Worm (Caenorhabditis elegans) whole organism, young adult: ENCODE data around the gene C01G5.3.

Experiments used
- B0261.1 ChIP-seq: sonication (generic microtip); optimal IDR thresholded peaks from 2 replicates; lab custom pipeline; 2016; ENCODE audit warnings: mild to moderate bottlenecking, missing genetic modification characterization, moderate library complexity, missing compliant biosample characterization
- B0336.3 ChIP-seq: fragments of 200-800 bp; sonication (Bioruptor generic); IDR thresholded peaks from 2 replicates; pipeline ENCODE4 v1.3.6; 2022; ENCODE audit warnings: missing genetic modification characterization, missing compliant biosample characterization
- F39B2.1 ChIP-seq: fragments of 200-800 bp; sonication (Bioruptor generic); IDR thresholded peaks from 2 replicates; pipeline ENCODE4 v1.3.6; 2022; ENCODE audit warnings: missing genetic modification reagents, missing genetic modification characterization, missing compliant biosample characterization
- F52B5.7 ChIP-seq: sonication (generic microtip); optimal IDR thresholded peaks from 2 replicates; lab custom pipeline; 2016; ENCODE audit warnings: mild to moderate bottlenecking, missing genetic modification characterization, missing compliant biosample characterization
- F57C9.4 ChIP-seq: sonication (generic microtip); optimal IDR thresholded peaks from 2 replicates; lab custom pipeline; 2017; ENCODE audit warnings: mild to moderate bottlenecking, missing genetic modification characterization, missing compliant biosample characterization
- Y53F4B.3 ChIP-seq: fragments of 200-800 bp; sonication (Bioruptor generic); IDR thresholded peaks from 2 replicates; pipeline ENCODE4 v1.3.6; 2022; ENCODE audit warnings: missing genetic modification reagents, missing genetic modification characterization, missing compliant biosample characterization
- Y56A3A.18 ChIP-seq: fragments of 200-800 bp; sonication (Bioruptor generic); IDR thresholded peaks from 2 replicates; pipeline ENCODE4 v1.3.6; 2022; ENCODE audit warnings: missing genetic modification reagents, missing genetic modification characterization, missing compliant biosample characterization
- Y67H2A.10 ChIP-seq: fragments of 200-800 bp; sonication (Bioruptor generic); conservative IDR thresholded peaks from 2 replicates; pipeline ENCODE4 v1.3.6; 2022; ENCODE audit warnings: missing genetic modification reagents, missing genetic modification characterization, missing compliant biosample characterization
- aptf-3 ChIP-seq: fragments of 200-800 bp; sonication (Bioruptor generic); IDR thresholded peaks from 2 replicates; pipeline ENCODE4 v1.3.6; 2022; ENCODE audit warnings: missing genetic modification characterization, missing compliant biosample characterization
- atf-7 ChIP-seq: sonication (generic microtip); optimal IDR thresholded peaks from 2 replicates; lab custom pipeline; 2017; ENCODE audit warnings: mild to moderate bottlenecking, missing genetic modification characterization, missing compliant biosample characterization
- athp-1 ChIP-seq: sonication (generic microtip); optimal IDR thresholded peaks from 2 replicates; lab custom pipeline; 2017; ENCODE audit warnings: mild to moderate bottlenecking, missing genetic modification characterization, missing compliant biosample characterization
- attf-5 ChIP-seq: fragments of 200-800 bp; sonication (Bioruptor generic); optimal IDR thresholded peaks from 2 replicates; lab custom pipeline; 2018; ENCODE audit warnings: mild to moderate bottlenecking, missing genetic modification characterization, missing compliant biosample characterization
- ccch-3 ChIP-seq: fragments of 200-800 bp; sonication (Bioruptor generic); optimal IDR thresholded peaks from 2 replicates; lab custom pipeline; 2018; ENCODE audit warnings: mild to moderate bottlenecking, missing genetic modification characterization, missing compliant biosample characterization
- ceh-100 ChIP-seq: fragments of 200-800 bp; sonication (Bioruptor generic); IDR thresholded peaks from 2 replicates; pipeline ENCODE4 v1.3.6; 2022; ENCODE audit warnings: missing genetic modification reagents, missing genetic modification characterization, missing compliant biosample characterization
- ceh-91 ChIP-seq: fragments of 200-800 bp; sonication (Bioruptor generic); IDR thresholded peaks from 2 replicates; pipeline ENCODE4 v1.3.6; 2022; ENCODE audit warnings: missing genetic modification reagents, missing genetic modification characterization, missing compliant biosample characterization
- dox-1 ChIP-seq: fragments of 200-800 bp; sonication (Bioruptor generic); IDR thresholded peaks from 2 replicates; pipeline ENCODE4 v1.3.6; 2022; ENCODE audit warnings: missing genetic modification reagents, missing genetic modification characterization, missing compliant biosample characterization
- dpff-1 ChIP-seq: sonication (generic microtip); optimal IDR thresholded peaks from 2 replicates; lab custom pipeline; 2017; ENCODE audit warnings: mild to moderate bottlenecking, missing genetic modification characterization, missing compliant biosample characterization
- egl-18 ChIP-seq: fragments of 200-800 bp; sonication (Bioruptor generic); IDR thresholded peaks from 2 replicates; pipeline ENCODE4 v1.3.6; 2022; ENCODE audit warnings: missing genetic modification reagents, missing genetic modification characterization, missing compliant biosample characterization
- let-526 ChIP-seq: fragments of 200-800 bp; sonication (Bioruptor generic); IDR thresholded peaks from 2 replicates; pipeline ENCODE4 v1.3.6; 2022; ENCODE audit warnings: missing genetic modification reagents, missing genetic modification characterization, missing compliant biosample characterization
- lin-26 ChIP-seq: fragments of 200-800 bp; sonication (Bioruptor generic); IDR thresholded peaks from 2 replicates; pipeline ENCODE4 v1.3.6; 2022; ENCODE audit warnings: missing genetic modification reagents, missing genetic modification characterization, missing compliant biosample characterization
- madf-3 ChIP-seq: fragments of 200-800 bp; sonication (Bioruptor generic); IDR thresholded peaks from 2 replicates; pipeline ENCODE4 v1.3.6; 2022; ENCODE audit warnings: missing genetic modification reagents, missing genetic modification characterization, missing compliant biosample characterization
- madf-6 ChIP-seq: fragments of 200-800 bp; sonication (Bioruptor generic); IDR thresholded peaks from 2 replicates; pipeline ENCODE4 v1.3.6; 2022; ENCODE audit warnings: missing genetic modification reagents, missing genetic modification characterization, missing compliant biosample characterization
- mxl-1 ChIP-seq: sonication (generic microtip); optimal IDR thresholded peaks from 2 replicates; lab custom pipeline; 2016; ENCODE audit warnings: missing genetic modification characterization, missing compliant biosample characterization
- nhr-27 ChIP-seq: fragments of 200-800 bp; sonication (Bioruptor generic); optimal IDR thresholded peaks from 2 replicates; lab custom pipeline; 2018; ENCODE audit warnings: mild to moderate bottlenecking, missing genetic modification characterization, moderate library complexity, missing compliant biosample characterization
- nhr-80 ChIP-seq: sonication (generic microtip); optimal IDR thresholded peaks from 2 replicates; lab custom pipeline; 2016; ENCODE audit warnings: missing genetic modification characterization, missing compliant biosample characterization
- nhr-90 ChIP-seq: sonication (generic microtip); optimal IDR thresholded peaks from 2 replicates; lab custom pipeline; 2016; ENCODE audit warnings: missing genotype, mild to moderate bottlenecking, missing genetic modification characterization, missing compliant biosample characterization
- pha-4 ChIP-seq: fragments of 150-350 bp; sonication (generic microtip); optimal IDR thresholded peaks from 2 replicates; lab custom pipeline; 2014; ENCODE audit warnings: missing biosample characterization, missing genetic modification reagents, missing genetic modification characterization
- sdz-38 ChIP-seq: sonication (generic microtip); optimal IDR thresholded peaks from 2 replicates; lab custom pipeline; 2016; ENCODE audit warnings: missing genotype, missing genetic modification characterization, missing compliant biosample characterization
- sea-2 ChIP-seq: fragments of 200-800 bp; sonication (Bioruptor generic); IDR thresholded peaks from 2 replicates; pipeline ENCODE4 v1.3.6; 2022; ENCODE audit warnings: missing genetic modification characterization, missing compliant biosample characterization
- snpc-1.1 ChIP-seq: sonication (generic microtip); optimal IDR thresholded peaks from 2 replicates; lab custom pipeline; 2017; ENCODE audit warnings: missing genetic modification characterization, mild to moderate bottlenecking, missing compliant biosample characterization, antibody characterized with exemption, moderate library complexity, missing genotype, missing genetic modification reagents; ENCODE audit not compliant: insufficient read depth
- snpc-3.4 ChIP-seq: sonication (generic microtip); optimal IDR thresholded peaks from 2 replicates; lab custom pipeline; 2017; ENCODE audit warnings: missing genetic modification characterization, mild to moderate bottlenecking, missing compliant biosample characterization, antibody characterized with exemption, moderate library complexity, missing genotype, missing genetic modification reagents
- snpc-4 ChIP-seq, 5 experiments: fragments of 150-350 bp in 1 of 5; sonication (generic microtip) in 4 of 5; optimal IDR thresholded peaks; 2 replicates each; lab custom pipeline; 2014 to 2018; ENCODE audit warnings: missing genetic modification characterization in 5 of 5, missing biosample characterization in 3 of 5, antibody characterized with exemption in 2 of 5, mild to moderate bottlenecking in 2 of 5, missing compliant biosample characterization in 2 of 5, missing genotype in 2 of 5, moderate library complexity in 2 of 5, missing genetic modification reagents in 1 of 5
- somi-1 ChIP-seq: fragments of 200-800 bp; sonication (Bioruptor generic); optimal IDR thresholded peaks from 2 replicates; lab custom pipeline; 2018; ENCODE audit warnings: mild to moderate bottlenecking, missing genetic modification characterization, missing compliant biosample characterization
- tbp1 ChIP-seq: fragments of 200-800 bp; sonication (Bioruptor generic); optimal IDR thresholded peaks from 2 replicates; lab custom pipeline; 2018; ENCODE audit warnings: mild to moderate bottlenecking, missing genetic modification characterization, missing compliant biosample characterization
- zfh-2 ChIP-seq: fragments of 200-800 bp; sonication (Bioruptor generic); conservative IDR thresholded peaks from 2 replicates; pipeline ENCODE4 v1.3.6; 2022; ENCODE audit warnings: missing genetic modification reagents, missing genetic modification characterization, missing compliant biosample characterization
- ztf-22 ChIP-seq: fragments of 200-800 bp; sonication (Bioruptor generic); optimal IDR thresholded peaks from 2 replicates; lab custom pipeline; 2018; ENCODE audit warnings: mild to moderate bottlenecking, missing genetic modification characterization, moderate library complexity, missing compliant biosample characterization

Gene C01G5.3

ce11 chrIV:6496103-6496502 is 39.9 kb upstream of the C01G5.3 start:
- no peak for TF ChIP-seq nhr-27
- TF ChIP-seq dox-1 = no peak
- TF ChIP-seq ceh-91 = no peak
- no peak for TF ChIP-seq somi-1 (GFP tag; lab: Kevin White, UChicago)
- no peak for TF ChIP-seq F57C9.4
- TF ChIP-seq let-526 (GFP tag; lab: Robert Waterston, UW) = no peak
- no peak for TF ChIP-seq Y53F4B.3 (GFP tag; lab: Robert Waterston, UW)
- no peak for TF ChIP-seq aptf-3
- no peak for TF ChIP-seq tbp1 (GFP tag; lab: Kevin White, UChicago)
- TF ChIP-seq Y56A3A.18 (GFP tag; lab: Robert Waterston, UW) = no peak
- TF ChIP-seq ceh-100 = no peak
- no peak for TF ChIP-seq sea-2 (GFP tag; lab: Robert Waterston, UW)
- TF ChIP-seq attf-5 (GFP tag; lab: Kevin White, UChicago) = no peak
- no peak for TF ChIP-seq dpff-1 (tag; lab: Kevin White, UChicago)
- TF ChIP-seq ztf-22 (GFP tag; lab: Kevin White, UChicago) = no peak
- no peak for TF ChIP-seq mxl-1 (tag; lab: Kevin White, UChicago)

DNA sequence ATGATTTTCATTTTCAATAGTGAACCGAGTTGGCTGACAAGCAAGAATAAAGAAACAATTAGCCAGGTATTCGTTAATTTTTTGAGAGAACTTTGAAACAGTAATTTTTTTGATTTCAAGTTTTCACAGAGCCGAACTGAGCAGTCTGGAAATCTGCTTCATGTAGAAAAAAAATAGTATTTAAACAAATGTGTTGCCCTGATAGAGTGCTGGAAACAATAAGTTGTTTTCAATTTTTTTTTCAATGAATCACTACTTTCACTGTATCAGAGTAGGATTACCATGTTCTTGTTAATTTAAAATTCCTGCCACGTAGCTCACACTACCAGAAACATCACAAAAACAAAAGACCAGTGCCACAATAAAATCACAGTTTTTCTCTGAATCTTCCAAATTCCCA is 35.6 kb upstream of the C01G5.3 start:
- TF ChIP-seq zfh-2 (GFP tag; lab: Robert Waterston, UW) (no peak), F52B5.7 (tag; lab: Kevin White, UChicago) (no peak), madf-6 (GFP tag; lab: Robert Waterston, UW) (no peak), athp-1 (no peak), B0261.1 (tag; lab: Kevin White, UChicago) (no peak), F57C9.4 (no peak), lin-26 (GFP tag; lab: Robert Waterston, UW) (no peak)

ce11 chrIV:6500843-6501242 is 35.2 kb upstream of the C01G5.3 start:
- peak; percentile 86 for TF ChIP-seq pha-4
- TF ChIP-seq ztf-22 (GFP tag; lab: Kevin White, UChicago) = no peak

DNA sequence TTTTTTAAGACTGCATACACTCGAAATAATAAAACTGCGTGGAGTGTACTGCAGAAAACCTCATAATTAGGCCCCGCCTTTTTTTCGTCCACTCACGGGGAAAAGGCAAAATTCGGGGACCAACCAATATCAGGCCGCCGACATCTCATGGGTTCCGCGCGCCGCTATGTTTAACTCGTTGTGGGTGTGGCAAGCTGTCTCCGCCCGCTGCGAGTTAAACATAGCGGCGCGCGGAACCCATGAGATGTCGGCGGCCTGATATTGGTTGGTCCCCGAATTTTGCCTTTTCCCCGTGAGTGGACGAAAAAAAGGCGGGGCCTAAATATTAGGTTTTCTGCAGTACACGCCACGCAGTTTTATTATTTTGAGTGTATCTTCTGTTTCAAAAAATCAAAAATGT is 34.7 kb upstream of the C01G5.3 start:
- TF ChIP-seq snpc-3.4 (tag; lab: Kevin White, UChicago) (peak; percentile 2), snpc-4 (GFP tag; optimal IDR thresholded peaks at IDR 0.05; lab: Kevin White, UChicago) (peak; percentile 74), snpc-4 (tag; optimal IDR thresholded peaks at IDR 0.05; lab: Kevin White, UChicago) (peak; percentile 67 to 96 (median 90)), snpc-1.1 (tag; lab: Kevin White, UChicago) (peak; percentile 81)

ce11 chrIV:6502725-6503124 is 33.3 kb upstream of the C01G5.3 start:
- TF ChIP-seq nhr-80 (tag; lab: Kevin White, UChicago) (peak; percentile 65), F39B2.1 (no peak)
- TF ChIP-seq, all 124 proteins: peak for 1

- TF ChIP-seq sdz-38 (tag; lab: Kevin White, UChicago) (no peak), nhr-90 (tag; lab: Kevin White, UChicago) (no peak), somi-1 (GFP tag; lab: Kevin White, UChicago) (no peak), B0261.1 (tag; lab: Kevin White, UChicago) (no peak), pha-4 (no peak), F57C9.4 (no peak), madf-3 (no peak), egl-18 (GFP tag; lab: Robert Waterston, UW) (no peak), ccch-3 (no peak), atf-7 (tag; lab: Kevin White, UChicago) (no peak), Y67H2A.10 (GFP tag; lab: Robert Waterston, UW) (no peak), B0336.3 (GFP tag; lab: Robert Waterston, UW) (no peak)
Measured at ce11 chrIV:6506424-6506823, 29.6 kb upstream of the C01G5.3 start, which contains the start of gene pqn-89. Gene pqn-89, plus strand, starts transcription at chrIV:6506724.
